Worm (Caenorhabditis elegans) whole organism, mixed stage, embryonic: ENCODE results near the gene flp-8.

Experiments used
- blmp-1 ChIP-seq: fragments of 150-350 bp; optimal IDR thresholded peaks from 2 replicates; lab custom pipeline; 2014; ENCODE audit warnings: missing biosample characterization, missing genetic modification characterization
- ces-1 ChIP-seq: fragments of 150-350 bp; optimal IDR thresholded peaks from 2 replicates; lab custom pipeline; 2014; ENCODE audit warnings: missing biosample characterization, missing genetic modification reagents, missing genetic modification characterization
- elt-3 ChIP-seq: fragments of 150-350 bp; optimal IDR thresholded peaks from 2 replicates; lab custom pipeline; 2014; ENCODE audit warnings: missing biosample characterization, missing genetic modification characterization
- lin-13 ChIP-seq: fragments of 150-350 bp; optimal IDR thresholded peaks from 2 replicates; lab custom pipeline; 2014; ENCODE audit warnings: missing biosample characterization, missing genetic modification characterization
- mep-1 ChIP-seq: fragments of 150-350 bp; optimal IDR thresholded peaks from 2 replicates; lab custom pipeline; 2017; ENCODE audit warnings: missing biosample characterization, missing genetic modification reagents, missing genetic modification characterization, inconsistent platforms
- nhr-12 ChIP-seq: fragments of 150-350 bp; optimal IDR thresholded peaks from 2 replicates; lab custom pipeline; 2014; ENCODE audit warnings: missing biosample characterization, missing genetic modification characterization
- nhr-237 ChIP-seq: fragments of 150-350 bp; optimal IDR thresholded peaks from 2 replicates; lab custom pipeline; 2014; ENCODE audit warnings: missing biosample characterization, missing genetic modification characterization
- nhr-28 ChIP-seq: fragments of 150-350 bp; optimal IDR thresholded peaks from 2 replicates; lab custom pipeline; 2014; ENCODE audit warnings: missing biosample characterization, missing genetic modification characterization
- nhr-76 ChIP-seq: sonication (generic microtip); optimal IDR thresholded peaks from 2 replicates; lab custom pipeline; 2017; ENCODE audit warnings: missing biosample characterization, missing genetic modification characterization
- unc-39 ChIP-seq: fragments of 150-350 bp; optimal IDR thresholded peaks from 2 replicates; lab custom pipeline; 2014; ENCODE audit warnings: missing biosample characterization, missing genetic modification characterization
- unc-62 ChIP-seq: fragments of 150-350 bp; optimal IDR thresholded peaks from 2 replicates; lab custom pipeline; 2014; ENCODE audit warnings: missing biosample characterization, missing genetic modification reagents, missing genetic modification characterization
- zip-8 ChIP-seq: fragments of 150-350 bp; optimal IDR thresholded peaks from 2 replicates; lab custom pipeline; 2014; ENCODE audit warnings: missing biosample characterization, missing genetic modification characterization
- ztf-11 ChIP-seq: fragments of 150-350 bp; optimal IDR thresholded peaks from 2 replicates; lab custom pipeline; 2014; ENCODE audit warnings: missing biosample characterization, missing genetic modification characterization

DNA sequence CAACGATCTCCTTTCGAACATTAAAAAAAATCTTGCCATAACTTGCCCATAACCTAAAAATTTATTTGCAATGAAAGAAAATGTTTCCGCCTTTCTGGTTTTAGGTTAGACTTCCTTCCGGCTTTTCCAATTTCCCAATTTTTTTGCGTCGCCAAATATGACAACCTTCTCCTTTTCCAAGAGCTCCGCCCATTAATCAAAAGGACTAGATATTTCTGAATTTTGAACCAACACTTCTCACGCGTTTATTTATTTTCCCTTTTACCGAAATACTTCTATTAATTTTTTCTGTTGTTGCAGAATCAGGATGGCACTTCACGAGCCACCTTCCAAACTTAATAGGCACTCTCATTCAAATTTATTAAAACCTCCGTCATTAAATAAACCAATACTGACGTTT lies 35.6 kb upstream of the flp-8 start, which contains the start of gene egrh-1:
- no peak for TF ChIP-seq lin-13
- TF ChIP-seq nhr-237, result no peak
- no peak for TF ChIP-seq unc-39
- no peak for TF ChIP-seq nhr-12 (tag; lab: Kevin White, UChicago)
- no peak for TF ChIP-seq unc-62
- TF ChIP-seq elt-3 (tag; lab: Kevin White, UChicago), result no peak
- no peak for TF ChIP-seq blmp-1
- TF ChIP-seq nhr-76, result no peak
- no peak for TF ChIP-seq mep-1
- TF ChIP-seq ces-1 (GFP tag; lab: Kevin White, UChicago), result no peak
- TF ChIP-seq ztf-11 (tag; lab: Kevin White, UChicago), result no peak
- no peak for TF ChIP-seq zip-8 (tag; lab: Kevin White, UChicago)
- no peak for TF ChIP-seq nhr-28 (tag; lab: Kevin White, UChicago)
